Worm (Caenorhabditis elegans): ENCODE data around the gene srbc-34.

- TF ChIP-seq W03F9.2 (tag; optimal IDR thresholded peaks at IDR 0.05) = no peak
- TF ChIP-seq him-1 (tag; optimal IDR thresholded peaks at IDR 0.05) = no peak
- no peak for TF ChIP-seq dao-5 (tag; optimal IDR thresholded peaks at IDR 0.05)
Measured at ce11 chrV:20163105-20163449, 43.0 kb upstream of the srbc-34 start.

Data from whole organism, L4/young adult.